Worm (Caenorhabditis elegans) whole organism, midembryonic: ENCODE measurements around the gene col-20.

Experiments
- flt-1 ChIP-seq: fragments of 200-800 bp; sonication (Bioruptor generic); IDR thresholded peaks from 2 replicates; pipeline ENCODE4 v1.3.6; 2022; ENCODE audit warnings: missing genetic modification characterization, missing compliant biosample characterization
- klf-2 ChIP-seq: fragments of 200-800 bp; sonication (Bioruptor generic); conservative IDR thresholded peaks from 2 replicates; pipeline ENCODE4 v1.3.6; 2022; ENCODE audit warnings: missing genetic modification reagents, missing genetic modification characterization, missing compliant biosample characterization
- ref-1 ChIP-seq: fragments of 200-800 bp; sonication (Bioruptor generic); conservative IDR thresholded peaks from 2 replicates; pipeline ENCODE4 v1.3.6; 2022; ENCODE audit warnings: missing genetic modification reagents, missing genetic modification characterization, missing compliant biosample characterization

ce11 chrII:4881727-4882126 lies 11.1 kb upstream of the col-20 start, which contains the start of gene gst-7:
- no peak for TF ChIP-seq flt-1 (GFP tag; lab: Robert Waterston, UW)
- TF ChIP-seq ref-1 (GFP tag; lab: Robert Waterston, UW): no peak
- no peak for TF ChIP-seq klf-2 (GFP tag; lab: Robert Waterston, UW)
